Fruit fly (Drosophila melanogaster) whole organism, embryonic: Measurements from ENCODE around the gene drl.

ENCODE experiments used
- Awh ChIP-seq: fragments of 200-800 bp; sonication (Bioruptor generic); IDR thresholded peaks from 2 replicates; pipeline ENCODE4, ENCODE4 v1.3.6; 2022; ENCODE audit warnings: missing biosample characterization, missing genetic modification characterization
- CG10147 ChIP-seq: fragments of 200-800 bp; sonication (Bioruptor generic); optimal IDR thresholded peaks from 2 replicates; lab custom pipeline; 2019; ENCODE audit warnings: missing biosample characterization, mild to moderate bottlenecking, missing genetic modification characterization, moderate library complexity
- CG10462 ChIP-seq: fragments of 200-800 bp; sonication (Bioruptor generic); optimal IDR thresholded peaks from 2 replicates; lab custom pipeline; 2016; ENCODE audit warnings: missing biosample characterization, missing genetic modification characterization
- CG10654 ChIP-seq: fragments of 200-800 bp; sonication (Bioruptor generic); optimal IDR thresholded peaks from 2 replicates; lab custom pipeline; 2016; ENCODE audit warnings: missing biosample characterization, missing genetic modification characterization
- CG11085 ChIP-seq: fragments of 200-800 bp; sonication (Bioruptor generic); IDR thresholded peaks from 2 replicates; pipeline ENCODE4 v1.3.6; 2022; ENCODE audit warnings: missing biosample characterization, missing genetic modification characterization
- CG11398 ChIP-seq: fragments of 200-800 bp; sonication (Bioruptor generic); optimal IDR thresholded peaks from 2 replicates; lab custom pipeline; 2016; ENCODE audit warnings: missing biosample characterization, missing genetic modification characterization
- CG13894 ChIP-seq: fragments of 200-800 bp; sonication (Bioruptor generic); optimal IDR thresholded peaks from 3 replicates; lab custom pipeline; 2018; ENCODE audit warnings: missing biosample characterization, mild to moderate bottlenecking, missing genetic modification characterization, moderate library complexity
- CG15696 ChIP-seq: fragments of 200-800 bp; sonication (Bioruptor generic); optimal IDR thresholded peaks from 2 replicates; lab custom pipeline; 2019; ENCODE audit warnings: missing biosample characterization, mild to moderate bottlenecking, missing genetic modification characterization, moderate library complexity
- CG16815 ChIP-seq: fragments of 200-800 bp; sonication (Bioruptor generic); optimal IDR thresholded peaks from 3 replicates; lab custom pipeline; 2017; ENCODE audit warnings: missing biosample characterization, mild to moderate bottlenecking, missing genetic modification characterization
- CG17829 ChIP-seq: fragments of 200-800 bp; optimal IDR thresholded peaks from 2 replicates; lab custom pipeline; 2019; ENCODE audit warnings: missing biosample characterization, mild to moderate bottlenecking, missing genetic modification characterization, moderate library complexity
- CG1832 ChIP-seq: fragments of 200-800 bp; sonication (Bioruptor generic); optimal IDR thresholded peaks from 2 replicates; lab custom pipeline; 2017; ENCODE audit warnings: missing biosample characterization, mild to moderate bottlenecking, missing genetic modification characterization, inconsistent platforms
- CG3726 ChIP-seq: fragments of 200-800 bp; sonication (Bioruptor generic); IDR thresholded peaks from 3 replicates; pipeline ENCODE4, ENCODE4 v1.3.6; 2022; ENCODE audit warnings: missing biosample characterization, missing genetic modification characterization
- CG4707 ChIP-seq: fragments of 200-800 bp; sonication (Bioruptor generic); optimal IDR thresholded peaks from 2 replicates; lab custom pipeline; 2018; ENCODE audit warnings: missing biosample characterization, mild to moderate bottlenecking, missing genetic modification characterization, moderate library complexity
- CG6813 ChIP-seq: fragments of 200-800 bp; sonication (Bioruptor generic); optimal IDR thresholded peaks from 2 replicates; lab custom pipeline; 2017; ENCODE audit warnings: missing biosample characterization, missing genetic modification characterization, mild to moderate bottlenecking, moderate library complexity, missing genetic modification reagents
- CG8359 ChIP-seq: fragments of 200-800 bp; sonication (Bioruptor generic); optimal IDR thresholded peaks from 2 replicates; lab custom pipeline; 2017; ENCODE audit warnings: missing biosample characterization, mild to moderate bottlenecking, missing genetic modification characterization, borderline replicate concordance
- CG8388 ChIP-seq: fragments of 200-800 bp; sonication (Bioruptor generic); optimal IDR thresholded peaks from 2 replicates; lab custom pipeline; 2019; ENCODE audit warnings: missing biosample characterization, mild to moderate bottlenecking, missing genetic modification characterization, moderate library complexity
- CG8478 ChIP-seq: fragments of >200 bp; optimal IDR thresholded peaks from 2 replicates; lab custom pipeline; 2018
- CHES-1-like ChIP-seq: fragments of 200-800 bp; sonication (Bioruptor generic); optimal IDR thresholded peaks from 2 replicates; lab custom pipeline; 2016; ENCODE audit warnings: missing biosample characterization, missing genetic modification characterization
- Camta ChIP-seq: fragments of 200-800 bp; sonication (Bioruptor generic); optimal IDR thresholded peaks from 2 replicates; lab custom pipeline; 2016; ENCODE audit warnings: missing biosample characterization, missing genetic modification characterization
- D ChIP-seq, 2 experiments: fragments of 200-800 bp in 1 of 2; fragments of >200 bp in 1 of 2; sonication (Bioruptor generic) in 1 of 2; optimal IDR thresholded peaks; 2 replicates in 1 of 2; 3 replicates in 1 of 2; lab custom pipeline; 2017; ENCODE audit warnings: mild to moderate bottlenecking in 1 of 2, missing biosample characterization in 1 of 2, missing genetic modification characterization in 1 of 2, missing genetic modification reagents in 1 of 2
- Dbx ChIP-seq: fragments of 200-800 bp; sonication (Bioruptor generic); IDR thresholded peaks from 3 replicates; pipeline ENCODE4 v1.3.6; 2022; ENCODE audit warnings: missing biosample characterization, missing genetic modification characterization
- E2f2 ChIP-seq: fragments of 200-800 bp; sonication (Bioruptor generic); IDR thresholded peaks from 2 replicates; pipeline ENCODE4 v1.3.6; 2022; ENCODE audit warnings: missing biosample characterization, missing genetic modification characterization
- Elba2 ChIP-seq: fragments of 200-800 bp; sonication (Bioruptor generic); optimal IDR thresholded peaks from 3 replicates; lab custom pipeline; 2016; ENCODE audit warnings: missing biosample characterization, missing genetic modification characterization
- H2.0 ChIP-seq: fragments of 200-800 bp; sonication (Bioruptor generic); IDR thresholded peaks from 2 replicates; pipeline ENCODE4 v1.3.6; 2022; ENCODE audit warnings: missing biosample characterization, missing genetic modification characterization
- MTF-1 ChIP-seq: fragments of 200-800 bp; sonication (Bioruptor generic); optimal IDR thresholded peaks from 2 replicates; lab custom pipeline; 2018; ENCODE audit warnings: missing biosample characterization, mild to moderate bottlenecking, missing genetic modification characterization, borderline replicate concordance
- NC2β ChIP-seq: fragments of 200-800 bp; sonication (Bioruptor generic); optimal IDR thresholded peaks from 2 replicates; lab custom pipeline; 2016; ENCODE audit warnings: missing biosample characterization, missing genetic modification characterization
- Neu2 ChIP-seq: fragments of 200-800 bp; sonication (Bioruptor generic); optimal IDR thresholded peaks from 3 replicates; lab custom pipeline; 2016; ENCODE audit warnings: missing biosample characterization, missing genetic modification characterization, borderline replicate concordance
- Rfx ChIP-seq: fragments of 200-800 bp; sonication (Bioruptor generic); IDR thresholded peaks from 2 replicates; pipeline ENCODE4 v1.3.6; 2022; ENCODE audit warnings: missing biosample characterization, missing genetic modification characterization
- Spps ChIP-seq: fragments of 200-800 bp; sonication (Bioruptor generic); optimal IDR thresholded peaks from 2 replicates; lab custom pipeline; 2018; ENCODE audit warnings: missing biosample characterization, mild to moderate bottlenecking, missing genetic modification characterization
- Xbp1 ChIP-seq: fragments of 200-800 bp; sonication (Bioruptor generic); optimal IDR thresholded peaks from 3 replicates; lab custom pipeline; 2016; ENCODE audit warnings: missing biosample characterization, mild to moderate bottlenecking, missing genetic modification characterization
- ato ChIP-seq: fragments of 200-800 bp; sonication (Bioruptor generic); IDR thresholded peaks from 2 replicates; pipeline ENCODE4 v1.3.6; 2022; ENCODE audit warnings: missing biosample characterization, missing genetic modification characterization; ENCODE audit not compliant: partially characterized antibody
- bcd ChIP-seq: fragments of 200-800 bp; sonication (Bioruptor generic); optimal IDR thresholded peaks from 2 replicates; lab custom pipeline; 2017; ENCODE audit warnings: missing biosample characterization, mild to moderate bottlenecking, missing genetic modification characterization
- bsh ChIP-seq, 2 experiments: fragments of 200-800 bp; sonication (Bioruptor generic); optimal IDR thresholded peaks; 2 replicates each; lab custom pipeline; 2017 to 2018; ENCODE audit warnings: mild to moderate bottlenecking in 2 of 2, missing biosample characterization in 2 of 2, missing genetic modification characterization in 2 of 2, moderate library complexity in 1 of 2
- chn ChIP-seq: fragments of 200-800 bp; sonication (Bioruptor generic); optimal IDR thresholded peaks from 2 replicates; lab custom pipeline; 2016; ENCODE audit warnings: missing biosample characterization, missing genetic modification characterization
- crc ChIP-seq: fragments of 200-800 bp; sonication (Bioruptor generic); optimal IDR thresholded peaks from 2 replicates; lab custom pipeline; 2016; ENCODE audit warnings: missing biosample characterization, missing genetic modification characterization
- crp ChIP-seq, 2 experiments: fragments of 200-800 bp; sonication (Bioruptor generic); optimal IDR thresholded peaks; 2 replicates in 1 of 2; 3 replicates in 1 of 2; lab custom pipeline; 2017; ENCODE audit warnings: missing biosample characterization in 2 of 2, missing genetic modification characterization in 2 of 2, mild to moderate bottlenecking in 1 of 2, moderate library complexity in 1 of 2
- esg ChIP-seq: fragments of 200-800 bp; sonication (Bioruptor generic); conservative IDR thresholded peaks from 2 replicates; pipeline ENCODE4 v1.3.6; 2022; ENCODE audit warnings: missing biosample characterization, missing genetic modification characterization
- fd102C ChIP-seq: fragments of 200-800 bp; sonication (Bioruptor generic); optimal IDR thresholded peaks from 2 replicates; lab custom pipeline; 2018; ENCODE audit warnings: missing biosample characterization, mild to moderate bottlenecking, missing genetic modification characterization, moderate library complexity
- lola ChIP-seq, 3 experiments: fragments of >200 bp in 2 of 3; fragments of 200-800 bp in 1 of 3; sonication (Bioruptor generic) in 1 of 3; optimal IDR thresholded peaks; 2 replicates each; lab custom pipeline; 2017 to 2019; ENCODE audit warnings: missing biosample characterization in 3 of 3, missing genetic modification characterization in 3 of 3, mild to moderate bottlenecking in 1 of 3, moderate library complexity in 1 of 3
- luna ChIP-seq: fragments of 200-800 bp; sonication (Bioruptor generic); optimal IDR thresholded peaks from 2 replicates; lab custom pipeline; 2016; ENCODE audit warnings: missing biosample characterization, missing genetic modification characterization
- nmo ChIP-seq: fragments of 200-800 bp; sonication (Bioruptor generic); optimal IDR thresholded peaks from 2 replicates; lab custom pipeline; 2018; ENCODE audit warnings: missing biosample characterization, mild to moderate bottlenecking, missing genetic modification characterization, moderate library complexity
- nom ChIP-seq: fragments of 200-800 bp; sonication (Bioruptor generic); optimal IDR thresholded peaks from 2 replicates; lab custom pipeline; 2017; ENCODE audit warnings: missing biosample characterization, missing genetic modification characterization, mild to moderate bottlenecking, moderate library complexity, missing genetic modification reagents
- peb ChIP-seq: fragments of 200-800 bp; sonication (Bioruptor generic); IDR thresholded peaks from 2 replicates; pipeline ENCODE4 v1.3.6; 2022; ENCODE audit warnings: missing biosample characterization, missing genetic modification characterization
- pfk ChIP-seq: fragments of 200-800 bp; sonication (Bioruptor generic); optimal IDR thresholded peaks from 2 replicates; lab custom pipeline; 2018; ENCODE audit warnings: missing biosample characterization, mild to moderate bottlenecking, missing genetic modification characterization, moderate library complexity
- shn ChIP-seq: fragments of 200-800 bp; sonication (Bioruptor generic); optimal IDR thresholded peaks from 3 replicates; lab custom pipeline; 2016; ENCODE audit warnings: missing biosample characterization, missing genetic modification characterization
- tna ChIP-seq: fragments of 200-800 bp; sonication (Bioruptor generic); IDR thresholded peaks from 2 replicates; pipeline ENCODE4 v1.3.6; 2022; ENCODE audit warnings: missing biosample characterization, missing genetic modification characterization; ENCODE audit not compliant: partially characterized antibody
- trem ChIP-seq: fragments of 200-800 bp; optimal IDR thresholded peaks from 3 replicates; lab custom pipeline; 2019; ENCODE audit warnings: missing biosample characterization, mild to moderate bottlenecking, missing genetic modification characterization, moderate library complexity
- z ChIP-seq: fragments of 200-800 bp; sonication (Bioruptor generic); IDR thresholded peaks from 3 replicates; pipeline ENCODE4 v1.3.6; 2022; ENCODE audit warnings: missing biosample characterization, missing genetic modification characterization

drl gene

dm6 chr2L:19196443-19197044 is 6.4 kb downstream of the drl start (continued):
- TF ChIP-seq D (optimal IDR thresholded peaks at IDR 0.05; lab: Kevin White, UChicago) (no peak), D (GFP tag; optimal IDR thresholded peaks at IDR 0.05; lab: Kevin White, UChicago) (peak; percentile 76), shn (GFP tag; lab: Kevin White, UChicago) (no peak), CG13894 (tag; lab: Kevin White, UChicago) (no peak), Neu2 (no peak), CG8388 (peak; percentile 46), CG11085 (GFP tag; lab: Robert Waterston, UW) (no peak), lola (GFP tag; optimal IDR thresholded peaks at IDR 0.05; lab: Kevin White, UChicago) (peak in 1 of 3 experiments; percentile 78), MTF-1 (no peak), crc (no peak), ato (GFP tag; lab: Robert Waterston, UW) (no peak), z (0 out of 3 replicates have a peak, but pooled peaks have one; percentile 13), E2f2 (GFP tag; lab: Robert Waterston, UW) (peak; percentile 45; the same call in 1 of the 2 replicates), CG16815 (GFP tag; lab: Kevin White, UChicago) (peak; percentile 53), CG17829 (tag; lab: Kevin White, UChicago) (peak; percentile 60), trem (tag; lab: Kevin White, UChicago) (peak; percentile 39), Spps (tag; lab: Kevin White, UChicago) (peak; percentile 53), esg (peak; percentile 62), tna (GFP tag; lab: Robert Waterston, UW) (no peak), CG10462 (GFP tag; lab: Kevin White, UChicago) (peak; percentile 27), CG8478 (lab: Kevin White, UChicago) (no peak), CG15696 (tag; lab: Kevin White, UChicago) (peak; percentile 66), bcd (peak; percentile 32), NC2β (GFP tag; lab: Kevin White, UChicago) (peak; percentile 52), CHES-1-like (no peak), fd102C (GFP tag; lab: Kevin White, UChicago) (no peak), peb (GFP tag; lab: Robert Waterston, UW) (peak; percentile 69), crp (GFP tag; optimal IDR thresholded peaks at IDR 0.05; lab: Kevin White, UChicago) (no peak), Dbx (GFP tag; lab: Robert Waterston, UW) (no peak), Rfx (GFP tag; lab: Robert Waterston, UW) (0 out of 2 replicates have a peak, but pooled peaks have one; percentile 10), Xbp1 (GFP tag; lab: Kevin White, UChicago) (peak; percentile 59), CG11398 (GFP tag; lab: Kevin White, UChicago) (no peak), luna (GFP tag; lab: Kevin White, UChicago) (no peak), CG10147 (GFP tag; lab: Kevin White, UChicago) (no peak), Camta (GFP tag; lab: Kevin White, UChicago) (peak; percentile 34), Elba2 (GFP tag; lab: Kevin White, UChicago) (no peak), nom (GFP tag; lab: Kevin White, UChicago) (peak; percentile 78), pfk (GFP tag; lab: Kevin White, UChicago) (no peak), CG6813 (GFP tag; lab: Kevin White, UChicago) (peak; percentile 61), bsh (GFP tag; optimal IDR thresholded peaks at IDR 0.05; lab: Kevin White, UChicago) (peak; percentile 47 to 80), chn (GFP tag; lab: Kevin White, UChicago) (peak; percentile 32), CG3726 (0 out of 3 replicates have a peak, but pooled peaks have one; percentile 36), CG10654 (peak; percentile 25), nmo (GFP tag; lab: Kevin White, UChicago) (peak; percentile 70), H2.0 (GFP tag; lab: Robert Waterston, UW) (peak; percentile 55), CG8359 (GFP tag; lab: Kevin White, UChicago) (peak; percentile 32), Awh (GFP tag; lab: Robert Waterston, UW) (peak; percentile 80), CG4707 (GFP tag; lab: Kevin White, UChicago) (peak; percentile 48), CG1832 (GFP tag; lab: Kevin White, UChicago) (no peak)
